Fruit fly (Drosophila melanogaster) whole organism, embryonic: ENCODE data around the gene CG12012.

Experiments used
- CG10267 ChIP-seq: fragments of 200-800 bp; sonication (Bioruptor generic); optimal IDR thresholded peaks from 2 replicates; lab custom pipeline; 2018; ENCODE audit warnings: missing biosample characterization, mild to moderate bottlenecking, missing genetic modification characterization, moderate library complexity
- CG10321 ChIP-seq: fragments of 200-800 bp; sonication (Bioruptor generic); IDR thresholded peaks from 2 replicates; pipeline ENCODE4 v1.3.6; 2022; ENCODE audit warnings: missing biosample characterization, missing genetic modification characterization
- CG10366 ChIP-seq: fragments of 200-800 bp; sonication (Bioruptor generic); IDR thresholded peaks from 2 replicates; pipeline ENCODE4 v1.3.6; 2022; ENCODE audit warnings: missing biosample characterization, missing genetic modification characterization
- CG11723 ChIP-seq: fragments of 200-800 bp; sonication (Bioruptor generic); optimal IDR thresholded peaks from 2 replicates; lab custom pipeline; 2017; ENCODE audit warnings: missing biosample characterization, mild to moderate bottlenecking, missing genetic modification characterization
- CG13287 ChIP-seq: fragments of 200-800 bp; sonication (Bioruptor generic); IDR thresholded peaks from 2 replicates; pipeline ENCODE4 v1.3.6; 2022; ENCODE audit warnings: missing biosample characterization, missing genetic modification characterization; ENCODE audit not compliant: partially characterized antibody
- CG16813 ChIP-seq: fragments of 200-800 bp; sonication (Bioruptor generic); IDR thresholded peaks from 3 replicates; pipeline ENCODE4 v1.3.6; 2022; ENCODE audit warnings: missing biosample characterization, missing genetic modification characterization; ENCODE audit not compliant: partially characterized antibody
- CG17186 ChIP-seq: fragments of 200-800 bp; sonication (Bioruptor generic); optimal IDR thresholded peaks from 3 replicates; lab custom pipeline; 2017; ENCODE audit warnings: missing biosample characterization, missing genetic modification reagents, missing genetic modification characterization
- CG18476 ChIP-seq: fragments of 200-800 bp; sonication (Bioruptor generic); optimal IDR thresholded peaks from 2 replicates; lab custom pipeline; 2016; ENCODE audit warnings: missing biosample characterization, mild to moderate bottlenecking, missing genetic modification characterization
- CG2120 ChIP-seq: fragments of 200-800 bp; sonication (Bioruptor generic); optimal IDR thresholded peaks from 3 replicates; lab custom pipeline; 2016; ENCODE audit warnings: missing biosample characterization, missing genetic modification characterization
- CG2712 ChIP-seq: fragments of 200-800 bp; optimal IDR thresholded peaks from 3 replicates; lab custom pipeline; 2019; ENCODE audit warnings: missing biosample characterization, mild to moderate bottlenecking, missing genetic modification characterization, moderate library complexity
- CG34224 ChIP-seq: fragments of 200-800 bp; sonication (Bioruptor generic); IDR thresholded peaks from 3 replicates; pipeline ENCODE4 v1.3.6; 2022; ENCODE audit warnings: missing biosample characterization, missing genetic modification characterization; ENCODE audit not compliant: partially characterized antibody
- CG3995 ChIP-seq: fragments of 200-800 bp; sonication (Bioruptor generic); optimal IDR thresholded peaks from 3 replicates; lab custom pipeline; 2016; ENCODE audit warnings: missing biosample characterization, missing genetic modification characterization
- CG5953 ChIP-seq: fragments of 200-800 bp; sonication (Bioruptor generic); IDR thresholded peaks from 2 replicates; pipeline ENCODE4 v1.3.6; 2022; ENCODE audit warnings: missing biosample characterization, missing genetic modification characterization
- CG6689 ChIP-seq: fragments of 200-800 bp; sonication (Bioruptor generic); IDR thresholded peaks from 2 replicates; pipeline ENCODE4 v1.3.6; 2022; ENCODE audit warnings: missing biosample characterization, missing genetic modification characterization
- CG8478 ChIP-seq: fragments of >200 bp; optimal IDR thresholded peaks from 2 replicates; lab custom pipeline; 2018
- CG9932 ChIP-seq: fragments of 200-800 bp; sonication (Bioruptor generic); IDR thresholded peaks from 2 replicates; pipeline ENCODE4 v1.3.6; 2022; ENCODE audit warnings: missing biosample characterization, missing genetic modification characterization
- CHES-1-like ChIP-seq: fragments of 200-800 bp; sonication (Bioruptor generic); optimal IDR thresholded peaks from 2 replicates; lab custom pipeline; 2016; ENCODE audit warnings: missing biosample characterization, missing genetic modification characterization
- E2f1 ChIP-seq: fragments of 200-800 bp; sonication (Bioruptor generic); IDR thresholded peaks from 2 replicates; pipeline ENCODE4 v1.3.6; 2022; ENCODE audit warnings: missing biosample characterization, missing genetic modification characterization
- HmgZ ChIP-seq: fragments of 200-800 bp; sonication (Bioruptor generic); optimal IDR thresholded peaks from 2 replicates; lab custom pipeline; 2018; ENCODE audit warnings: missing biosample characterization, mild to moderate bottlenecking, missing genetic modification characterization
- Hsf ChIP-seq: fragments of 200-800 bp; sonication (Bioruptor generic); optimal IDR thresholded peaks from 3 replicates; lab custom pipeline; 2016; ENCODE audit warnings: missing biosample characterization, missing genetic modification characterization
- Lhr ChIP-seq: fragments of 200-800 bp; sonication (Bioruptor generic); optimal IDR thresholded peaks from 3 replicates; lab custom pipeline; 2017; ENCODE audit warnings: mild to moderate bottlenecking, missing biosample characterization, missing genetic modification reagents, missing genetic modification characterization
- Med ChIP-seq: fragments of 200-800 bp; sonication (Bioruptor generic); peaks from one replicate; lab custom pipeline; 2016; ENCODE audit warnings: missing biosample characterization, missing genetic modification characterization, mild to moderate bottlenecking, inconsistent platforms, moderate library complexity
- Mrtf ChIP-seq: fragments of 200-800 bp; sonication (Bioruptor generic); IDR thresholded peaks from 3 replicates; pipeline ENCODE4 v1.3.6; 2022; ENCODE audit warnings: missing biosample characterization, missing genetic modification characterization
- Optix ChIP-seq: fragments of 200-800 bp; sonication (Bioruptor generic); IDR thresholded peaks from 3 replicates; pipeline ENCODE4 v1.3.6; 2022; ENCODE audit warnings: missing biosample characterization, missing genetic modification characterization
- Poxn ChIP-seq: fragments of 200-800 bp; sonication (Bioruptor generic); IDR thresholded peaks from 2 replicates; pipeline ENCODE4 v1.3.6; 2022; ENCODE audit warnings: missing biosample characterization, missing genetic modification characterization
- Scr ChIP-seq: fragments of 200-800 bp; sonication (Bioruptor generic); IDR thresholded peaks from 2 replicates; pipeline ENCODE4 v1.3.6; 2022; ENCODE audit warnings: missing biosample characterization, missing genetic modification characterization; ENCODE audit not compliant: partially characterized antibody
- Stat92E ChIP-seq, 3 experiments: fragments of >200 bp in 2 of 3; fragments of 200-800 bp in 1 of 3; sonication (Bioruptor generic) in 1 of 3; optimal IDR thresholded peaks; 2 replicates each; lab custom pipeline; 2017 to 2019; ENCODE audit warnings: missing biosample characterization in 3 of 3, missing genetic modification characterization in 3 of 3, mild to moderate bottlenecking in 1 of 3, moderate library complexity in 1 of 3
- YL-1 ChIP-seq: fragments of 200-800 bp; sonication (Bioruptor generic); optimal IDR thresholded peaks from 3 replicates; lab custom pipeline; 2017; ENCODE audit warnings: missing biosample characterization, mild to moderate bottlenecking, missing genetic modification characterization
- bbx ChIP-seq: fragments of 200-800 bp; sonication (Bioruptor generic); IDR thresholded peaks from 2 replicates; pipeline ENCODE4 v1.3.6; 2022; ENCODE audit warnings: missing biosample characterization, missing genetic modification characterization; ENCODE audit not compliant: partially characterized antibody
- dm ChIP-seq: fragments of 200-800 bp; sonication (Bioruptor generic); optimal IDR thresholded peaks from 3 replicates; lab custom pipeline; 2016; ENCODE audit warnings: missing biosample characterization, missing genetic modification characterization
- ewg ChIP-seq: fragments of 200-800 bp; sonication (Bioruptor generic); optimal IDR thresholded peaks from 3 replicates; lab custom pipeline; 2017; ENCODE audit warnings: mild to moderate bottlenecking, missing biosample characterization, missing genetic modification reagents, missing genetic modification characterization
- grau ChIP-seq: fragments of 200-800 bp; optimal IDR thresholded peaks from 3 replicates; lab custom pipeline; 2019; ENCODE audit warnings: missing biosample characterization, mild to moderate bottlenecking, missing genetic modification characterization, moderate library complexity
- hth ChIP-seq: fragments of >200 bp; optimal IDR thresholded peaks from 2 replicates; lab custom pipeline; 2017; ENCODE audit warnings: inconsistent platforms
- insv ChIP-seq, 2 experiments: fragments of 200-800 bp; sonication (Bioruptor generic); optimal IDR thresholded peaks; 3 replicates each; lab custom pipeline; 2016 to 2018; ENCODE audit warnings: missing biosample characterization in 2 of 2, missing genetic modification characterization in 2 of 2
- klu ChIP-seq: fragments of 200-800 bp; sonication (Bioruptor generic); IDR thresholded peaks from 2 replicates; pipeline ENCODE4 v1.3.6; 2022; ENCODE audit warnings: missing biosample characterization, missing genetic modification characterization
- nerfin-1 ChIP-seq: fragments of 200-800 bp; sonication (Bioruptor generic); optimal IDR thresholded peaks from 3 replicates; lab custom pipeline; 2019; ENCODE audit warnings: missing biosample characterization, mild to moderate bottlenecking, missing genetic modification characterization, moderate library complexity
- row ChIP-seq: fragments of 200-800 bp; sonication (Bioruptor generic); IDR thresholded peaks from 3 replicates; pipeline ENCODE4 v1.3.6; 2022; ENCODE audit warnings: missing biosample characterization, missing genetic modification characterization
- sens ChIP-seq: fragments of 200-800 bp; sonication (Bioruptor generic); peaks from one replicate; lab custom pipeline; 2016; ENCODE audit warnings: missing biosample characterization, missing genetic modification characterization
- sens-2 ChIP-seq: fragments of 200-800 bp; sonication (Bioruptor generic); IDR thresholded peaks from 2 replicates; pipeline ENCODE4 v1.3.6; 2022; ENCODE audit warnings: missing biosample characterization, missing genetic modification characterization
- sna ChIP-seq: fragments of 200-800 bp; sonication (Bioruptor generic); IDR thresholded peaks from 2 replicates; pipeline ENCODE4 v1.3.6; 2022; ENCODE audit warnings: missing biosample characterization, missing genetic modification characterization; ENCODE audit not compliant: partially characterized antibody
- trem ChIP-seq: fragments of 200-800 bp; optimal IDR thresholded peaks from 3 replicates; lab custom pipeline; 2019; ENCODE audit warnings: missing biosample characterization, mild to moderate bottlenecking, missing genetic modification characterization, moderate library complexity
- zen2 ChIP-seq: fragments of 200-800 bp; sonication (Bioruptor generic); IDR thresholded peaks from 3 replicates; pipeline ENCODE4 v1.3.6; 2022; ENCODE audit warnings: missing biosample characterization, missing genetic modification characterization; ENCODE audit not compliant: partially characterized antibody

The CG12012 gene

DNA sequence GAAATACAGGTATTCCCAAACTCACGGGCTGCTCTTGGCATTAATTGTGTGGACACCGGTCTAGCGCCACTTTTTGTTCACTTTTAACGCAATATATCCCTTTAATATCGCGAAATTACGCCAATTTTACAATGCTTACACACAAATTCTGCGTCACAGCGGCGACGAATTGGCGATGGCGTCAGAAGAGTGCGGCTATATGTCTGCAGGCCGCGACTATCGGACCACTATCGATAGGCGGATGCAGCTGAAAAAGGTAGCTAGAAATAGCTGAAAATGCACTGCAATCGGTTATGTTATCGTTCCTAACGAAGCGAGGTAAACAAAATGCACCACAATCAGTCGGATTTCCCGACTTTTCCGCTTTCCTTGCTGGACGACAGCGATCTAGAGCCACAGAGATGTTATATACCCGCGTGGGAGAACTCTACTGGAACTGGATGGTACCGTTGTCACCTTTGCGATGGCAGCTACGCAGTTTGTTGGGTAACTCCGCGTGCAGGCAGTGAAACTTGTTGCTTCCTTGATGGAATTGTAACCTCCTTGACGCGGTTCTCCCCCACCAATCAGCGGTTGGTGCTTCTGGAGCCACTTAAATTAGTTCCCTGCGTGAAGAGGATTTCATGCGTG is 2.4 kb upstream of the CG12012 start, which contains the start of the genes Ythdc1 and CG12010 (continued):
- TF ChIP-seq Scr (GFP tag; lab: Robert Waterston, UW) = peak; percentile 88
- peak; percentile 44 for TF ChIP-seq CG10267
- TF ChIP-seq CG16813 (GFP tag; lab: Robert Waterston, UW) = peak; percentile 91
- TF ChIP-seq hth = no peak
- peak; percentile 5 for TF ChIP-seq nerfin-1 (tag; lab: Kevin White, UChicago)
- TF ChIP-seq Poxn = no peak
- peak; percentile 12 for TF ChIP-seq CG2120
- TF ChIP-seq sens = peak; percentile 76
- peak in 1 of 3 experiments; percentile 45 for TF ChIP-seq Stat92E (GFP tag; optimal IDR thresholded peaks at IDR 0.05; lab: Kevin White, UChicago)
- no peak for TF ChIP-seq CG6689
- TF ChIP-seq CG18476 = no peak
- no peak for TF ChIP-seq Hsf (GFP tag; lab: Kevin White, UChicago)
- TF ChIP-seq CG5953 = no peak
- peak; percentile 85 for TF ChIP-seq sna (GFP tag; lab: Robert Waterston, UW)
- TF ChIP-seq CG8478 (lab: Kevin White, UChicago) = peak; percentile 79
- TF ChIP-seq ewg (GFP tag; lab: Kevin White, UChicago) = no peak
- peak; percentile 93 for TF ChIP-seq bbx (GFP tag; lab: Robert Waterston, UW)
- no peak for TF ChIP-seq sens-2 (GFP tag; lab: Robert Waterston, UW)
- TF ChIP-seq CG13287 (GFP tag; lab: Robert Waterston, UW) = peak; percentile 90
- TF ChIP-seq insv (GFP tag; optimal IDR thresholded peaks at IDR 0.05; lab: Kevin White, UChicago) = peak in 1 of 2 experiments; percentile 30
- peak; percentile 99 for TF ChIP-seq YL-1 (GFP tag; lab: Kevin White, UChicago)
- peak; percentile 68 for TF ChIP-seq trem (tag; lab: Kevin White, UChicago)
- TF ChIP-seq CG34224 (GFP tag; lab: Robert Waterston, UW) = peak; percentile 81
- peak; percentile 55 for TF ChIP-seq CG2712 (tag; lab: Kevin White, UChicago)
- peak; percentile 72 for TF ChIP-seq dm
- peak; percentile 82 for TF ChIP-seq HmgZ
- TF ChIP-seq Lhr (GFP tag; lab: Kevin White, UChicago) = no peak
- no peak for TF ChIP-seq Mrtf (GFP tag; lab: Robert Waterston, UW)
- TF ChIP-seq klu (GFP tag; lab: Robert Waterston, UW) = peak; percentile 6; the same call in 1 of the 2 replicates
- TF ChIP-seq CG17186 (GFP tag; lab: Kevin White, UChicago) = peak; percentile 73
- TF ChIP-seq CG9932 (GFP tag; lab: Robert Waterston, UW) = 0 out of 2 replicates have a peak, but pooled peaks have one; percentile 12
- TF ChIP-seq CG11723 (GFP tag; lab: Kevin White, UChicago) = no peak
- no peak for TF ChIP-seq CG10366
- peak; percentile 57 for TF ChIP-seq row (GFP tag; lab: Robert Waterston, UW)
- TF ChIP-seq CG10321 = peak; percentile 95
- peak; percentile 68 for TF ChIP-seq CG3995 (GFP tag; lab: Kevin White, UChicago)
- TF ChIP-seq zen2 (GFP tag; lab: Robert Waterston, UW) = peak; percentile 86
- TF ChIP-seq CHES-1-like (GFP tag; lab: Kevin White, UChicago) = peak; percentile 91

DNA sequence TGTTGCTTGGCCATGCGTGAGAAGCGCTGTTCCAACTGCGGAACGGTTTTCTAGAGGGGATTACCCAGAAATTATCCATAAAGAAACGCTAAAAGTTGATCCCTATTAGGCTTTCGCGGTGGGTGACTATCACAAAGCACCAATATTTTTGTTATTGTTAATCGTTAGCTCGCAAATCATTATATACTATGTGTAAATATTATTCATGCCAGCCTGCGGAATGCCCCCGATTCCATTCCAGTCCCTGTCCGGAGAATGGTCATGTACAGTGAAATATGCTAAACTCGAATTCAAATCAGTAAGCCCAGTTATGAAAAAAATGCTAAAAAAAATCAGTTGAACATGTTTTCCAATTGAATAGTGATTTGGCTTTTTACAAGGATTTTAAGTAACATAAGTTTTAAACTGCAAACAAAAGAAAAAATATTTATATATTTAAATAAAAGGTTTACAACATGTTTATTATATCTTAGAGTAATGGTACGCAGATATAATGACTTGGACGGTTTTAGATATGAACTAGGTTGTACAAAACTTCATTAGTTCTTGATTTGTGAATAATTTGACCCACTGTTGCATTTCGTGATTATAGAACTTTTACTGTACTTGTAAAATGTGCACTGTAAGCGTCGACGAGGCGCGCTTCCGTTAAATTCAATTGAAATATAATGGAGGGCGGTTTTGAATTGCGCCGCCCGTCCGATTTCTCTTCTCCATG is 849 bp downstream of the CG12012 start:
- no peak for TF ChIP-seq Optix (GFP tag; lab: Robert Waterston, UW)
- TF ChIP-seq E2f1 (GFP tag; lab: Robert Waterston, UW) = no peak
- peak; percentile 52 for TF ChIP-seq Med (GFP tag; lab: Kevin White, UChicago)
- TF ChIP-seq grau (tag; lab: Kevin White, UChicago) = peak; percentile 54
